Worm (Caenorhabditis elegans): ENCODE results near the gene ipla-3.

Gene ipla-3

ce11 chrV:20716267-20716666 lies 12.8 kb downstream of the ipla-3 start:
- TF ChIP-seq dao-5 (tag; optimal IDR thresholded peaks at IDR 0.05) (no peak), W03F9.2 (tag; optimal IDR thresholded peaks at IDR 0.05) (no peak)

ce11 chrV:20714503-20714902 lies 14.6 kb downstream of the ipla-3 start:
- TF ChIP-seq dao-5 (tag; optimal IDR thresholded peaks at IDR 0.05), result no peak
- TF ChIP-seq him-1 (tag; optimal IDR thresholded peaks at IDR 0.05), result no peak
- no peak for TF ChIP-seq W03F9.2 (tag; optimal IDR thresholded peaks at IDR 0.05)

ce11 chrV:20713620-20714019 lies 15.5 kb downstream of the ipla-3 start, which contains the start of gene Y44A6C.1:
Gene Y44A6C.1, plus strand, starts transcription at chrV:20713920.
- TF ChIP-seq dao-5 (tag; optimal IDR thresholded peaks at IDR 0.05) (no peak), W03F9.2 (tag; optimal IDR thresholded peaks at IDR 0.05) (no peak)

ce11 chrV:20712994-20713326 lies 16.1 kb downstream of the ipla-3 start:
- TF ChIP-seq W03F9.2 (tag; optimal IDR thresholded peaks at IDR 0.05) (peak; percentile 6), him-1 (tag; optimal IDR thresholded peaks at IDR 0.05) (no peak)

- TF ChIP-seq W03F9.2 (tag; optimal IDR thresholded peaks at IDR 0.05), result no peak
- TF ChIP-seq dao-5 (tag; optimal IDR thresholded peaks at IDR 0.05), result no peak
- no peak for TF ChIP-seq him-1 (tag; optimal IDR thresholded peaks at IDR 0.05)
These were observed 16.6 kb downstream of the ipla-3 start for ce11 chrV:20712318-20712993.

- TF ChIP-seq W03F9.2 (tag; optimal IDR thresholded peaks at IDR 0.05) (no peak), him-1 (tag; optimal IDR thresholded peaks at IDR 0.05) (no peak), dao-5 (tag; optimal IDR thresholded peaks at IDR 0.05) (no peak)
These were observed 17.3 kb downstream of the ipla-3 start for ce11 chrV:20711733-20712132.

ce11 chrV:20710642-20711041 lies 18.4 kb downstream of the ipla-3 start:
- TF ChIP-seq him-1 (tag; optimal IDR thresholded peaks at IDR 0.05) (no peak), dao-5 (tag; optimal IDR thresholded peaks at IDR 0.05) (no peak), W03F9.2 (tag; optimal IDR thresholded peaks at IDR 0.05) (no peak)

ce11 chrV:20710156-20710555 lies 18.9 kb downstream of the ipla-3 start:
- TF ChIP-seq W03F9.2 (tag; optimal IDR thresholded peaks at IDR 0.05) (no peak), dao-5 (tag; optimal IDR thresholded peaks at IDR 0.05) (no peak), him-1 (tag; optimal IDR thresholded peaks at IDR 0.05) (no peak)

- TF ChIP-seq W03F9.2 (tag; optimal IDR thresholded peaks at IDR 0.05), result no peak
- TF ChIP-seq him-1 (tag; optimal IDR thresholded peaks at IDR 0.05), result no peak
These were observed 25.0 kb downstream of the ipla-3 start, which contains the start of the genes F53F8.5 and F53F8.6 for ce11 chrV:20703998-20704572. Gene F53F8.5, minus strand, starts transcription at chrV:20704049. Gene F53F8.6, plus strand, starts transcription at chrV:20704227.

- TF ChIP-seq dao-5 (tag; optimal IDR thresholded peaks at IDR 0.05) (no peak), him-1 (tag; optimal IDR thresholded peaks at IDR 0.05) (no peak), W03F9.2 (tag; optimal IDR thresholded peaks at IDR 0.05) (no peak)
These were observed 30.8 kb downstream of the ipla-3 start, which contains the start of gene F53F8.7 for ce11 chrV:20698266-20698665. Gene F53F8.7, minus strand, starts transcription at chrV:20698366.

ce11 chrV:20693968-20694367 lies 35.1 kb downstream of the ipla-3 start:
- TF ChIP-seq him-1 (tag; optimal IDR thresholded peaks at IDR 0.05), result peak; percentile 58
- no peak for TF ChIP-seq W03F9.2 (tag; optimal IDR thresholded peaks at IDR 0.05)
- peak; percentile 59 for TF ChIP-seq dao-5 (tag; optimal IDR thresholded peaks at IDR 0.05)

- TF ChIP-seq W03F9.2 (tag; optimal IDR thresholded peaks at IDR 0.05) (no peak), him-1 (tag; optimal IDR thresholded peaks at IDR 0.05) (no peak), dao-5 (tag; optimal IDR thresholded peaks at IDR 0.05) (no peak)
These were observed 36.2 kb downstream of the ipla-3 start for ce11 chrV:20692903-20693302.

ce11 chrV:20691585-20691984 lies 37.5 kb downstream of the ipla-3 start, which contains the start of gene F53F8.4:
Gene F53F8.4, minus strand, starts transcription at chrV:20691685.
- TF ChIP-seq dao-5 (tag; optimal IDR thresholded peaks at IDR 0.05) (no peak), him-1 (tag; optimal IDR thresholded peaks at IDR 0.05) (no peak), W03F9.2 (tag; optimal IDR thresholded peaks at IDR 0.05) (no peak)

ce11 chrV:20689481-20690039 lies 39.5 kb downstream of the ipla-3 start, which contains the start of gene F53F8.3:
Gene F53F8.3, minus strand, starts transcription at chrV:20689531.
- TF ChIP-seq W03F9.2 (tag; optimal IDR thresholded peaks at IDR 0.05) (no peak), him-1 (tag; optimal IDR thresholded peaks at IDR 0.05) (no peak), dao-5 (tag; optimal IDR thresholded peaks at IDR 0.05) (no peak)
